Worm (Caenorhabditis elegans) whole organism, late embryonic: ENCODE data around the gene B0310.1.
"Not testable (repeated sequence)": the region's sequence is repeated elsewhere in the genome, so short reads cannot be mapped to it uniquely, and the experiment has no call there.

Experiments used
- C38D4.7 ChIP-seq: fragments of 200-800 bp; sonication (Bioruptor generic); optimal IDR thresholded peaks from 2 replicates; lab custom pipeline; 2018; ENCODE audit warnings: mild to moderate bottlenecking, missing genetic modification characterization, moderate library complexity, missing compliant biosample characterization
- F13H6.1 ChIP-seq: sonication (generic microtip); optimal IDR thresholded peaks from 2 replicates; lab custom pipeline; 2016; ENCODE audit warnings: missing genetic modification characterization, missing compliant biosample characterization
- K02D7.2 ChIP-seq: sonication (generic microtip); optimal IDR thresholded peaks from 2 replicates; lab custom pipeline; 2017; ENCODE audit warnings: mild to moderate bottlenecking, missing genetic modification characterization, missing compliant biosample characterization
- K09A11.1 ChIP-seq: sonication (generic microtip); optimal IDR thresholded peaks from 2 replicates; lab custom pipeline; 2017; ENCODE audit warnings: antibody characterized with exemption, mild to moderate bottlenecking, missing genetic modification characterization, missing compliant biosample characterization; ENCODE audit not compliant: insufficient read depth
- T23F11.4 ChIP-seq: fragments of 200-800 bp; sonication (Bioruptor generic); optimal IDR thresholded peaks from 2 replicates; lab custom pipeline; 2018; ENCODE audit warnings: mild to moderate bottlenecking, missing genetic modification characterization, missing compliant biosample characterization
- Y22D7AL.16 ChIP-seq: sonication (generic microtip); optimal IDR thresholded peaks from 2 replicates; lab custom pipeline; 2016; ENCODE audit warnings: missing genetic modification characterization, missing compliant biosample characterization
- ahr-1 ChIP-seq: sonication (generic microtip); optimal IDR thresholded peaks from 2 replicates; lab custom pipeline; 2016; ENCODE audit warnings: missing genetic modification characterization, missing compliant biosample characterization
- ceh-2 ChIP-seq: sonication (generic microtip); optimal IDR thresholded peaks from 2 replicates; lab custom pipeline; 2016; ENCODE audit warnings: missing genotype, missing genetic modification characterization, missing compliant biosample characterization
- ceh-30 ChIP-seq: fragments of 150-350 bp; optimal IDR thresholded peaks from 2 replicates; lab custom pipeline; 2014; ENCODE audit warnings: missing biosample characterization, missing genetic modification characterization
- ceh-31 ChIP-seq: sonication (generic microtip); optimal IDR thresholded peaks from 2 replicates; lab custom pipeline; 2016; ENCODE audit warnings: missing genetic modification characterization, missing compliant biosample characterization
- ceh-34 ChIP-seq: sonication (generic microtip); optimal IDR thresholded peaks from 2 replicates; lab custom pipeline; 2016; ENCODE audit warnings: mild to moderate bottlenecking, missing genetic modification characterization, missing compliant biosample characterization
- ceh-45 ChIP-seq: fragments of 200-800 bp; sonication (Bioruptor generic); IDR thresholded peaks from 2 replicates; pipeline ENCODE4 v1.3.6; 2022; ENCODE audit warnings: missing genetic modification reagents, missing genetic modification characterization, missing compliant biosample characterization
- elt-2 ChIP-seq: sonication (generic microtip); optimal IDR thresholded peaks from 2 replicates; lab custom pipeline; 2016; ENCODE audit warnings: missing genetic modification reagents, missing genetic modification characterization, missing compliant biosample characterization
- elt-4 ChIP-seq: sonication (generic microtip); optimal IDR thresholded peaks from 2 replicates; lab custom pipeline; 2016; ENCODE audit warnings: missing genetic modification characterization, missing compliant biosample characterization
- eyg-1 ChIP-seq: sonication (generic microtip); optimal IDR thresholded peaks from 2 replicates; lab custom pipeline; 2016; ENCODE audit warnings: missing genotype, missing genetic modification characterization, missing compliant biosample characterization
- fax-1 ChIP-seq: sonication (generic microtip); optimal IDR thresholded peaks from 2 replicates; lab custom pipeline; 2016; ENCODE audit warnings: missing genotype, missing genetic modification characterization, missing compliant biosample characterization
- hlh-13 ChIP-seq: fragments of 200-800 bp; sonication (Bioruptor generic); optimal IDR thresholded peaks from 2 replicates; lab custom pipeline; 2018; ENCODE audit warnings: mild to moderate bottlenecking, missing genetic modification characterization, missing compliant biosample characterization
- hlh-30 ChIP-seq: sonication (generic microtip); optimal IDR thresholded peaks from 2 replicates; lab custom pipeline; 2017; ENCODE audit warnings: antibody characterized with exemption, missing genetic modification characterization, missing compliant biosample characterization; ENCODE audit not compliant: insufficient read depth
- hlh-6 ChIP-seq: sonication (generic microtip); optimal IDR thresholded peaks from 2 replicates; lab custom pipeline; 2016; ENCODE audit warnings: missing genotype, missing genetic modification characterization, missing compliant biosample characterization
- hlh-8 ChIP-seq: sonication (generic microtip); optimal IDR thresholded peaks from 2 replicates; lab custom pipeline; 2016; ENCODE audit warnings: missing genotype, missing genetic modification characterization, missing compliant biosample characterization
- lim-6 ChIP-seq: sonication (generic microtip); optimal IDR thresholded peaks from 2 replicates; lab custom pipeline; 2016; ENCODE audit warnings: missing genetic modification characterization, missing compliant biosample characterization
- nfya-1 ChIP-seq: sonication (generic microtip); optimal IDR thresholded peaks from 2 replicates; lab custom pipeline; 2017; ENCODE audit warnings: missing genetic modification characterization, mild to moderate bottlenecking, missing compliant biosample characterization, antibody characterized with exemption, moderate library complexity
- nhr-232 ChIP-seq: sonication (generic microtip); optimal IDR thresholded peaks from 2 replicates; lab custom pipeline; 2016; ENCODE audit warnings: missing genetic modification characterization, missing compliant biosample characterization
- npax-4 ChIP-seq: sonication (generic microtip); optimal IDR thresholded peaks from 2 replicates; lab custom pipeline; 2016; ENCODE audit warnings: missing genetic modification characterization, missing compliant biosample characterization
- pag-3 ChIP-seq: sonication (generic microtip); optimal IDR thresholded peaks from 2 replicates; lab custom pipeline; 2016; ENCODE audit warnings: missing compliant biosample characterization, missing genetic modification characterization, borderline replicate concordance
- pat-9 ChIP-seq: fragments of 200-800 bp; sonication (Bioruptor generic); optimal IDR thresholded peaks from 2 replicates; lab custom pipeline; 2018; ENCODE audit warnings: mild to moderate bottlenecking, missing genetic modification characterization, moderate library complexity, missing compliant biosample characterization
- pha-2 ChIP-seq: sonication (generic microtip); optimal IDR thresholded peaks from 2 replicates; lab custom pipeline; 2017; ENCODE audit warnings: mild to moderate bottlenecking, missing genetic modification characterization, missing compliant biosample characterization
- ref-2 ChIP-seq: sonication (generic microtip); optimal IDR thresholded peaks from 2 replicates; lab custom pipeline; 2016; ENCODE audit warnings: missing genetic modification characterization, missing compliant biosample characterization
- rnt-1 ChIP-seq: sonication (generic microtip); optimal IDR thresholded peaks from 2 replicates; lab custom pipeline; 2016; ENCODE audit warnings: missing genetic modification characterization, missing compliant biosample characterization
- sox-2 ChIP-seq: fragments of 200-800 bp; sonication (Bioruptor generic); IDR thresholded peaks from 2 replicates; pipeline ENCODE4 v1.3.6; 2022; ENCODE audit warnings: missing genetic modification reagents, missing genetic modification characterization, missing compliant biosample characterization
- syd-9 ChIP-seq: sonication (generic microtip); optimal IDR thresholded peaks from 2 replicates; lab custom pipeline; 2016; ENCODE audit warnings: mild to moderate bottlenecking, missing genetic modification characterization, moderate library complexity, missing compliant biosample characterization
- tbx-2 ChIP-seq: sonication (generic microtip); optimal IDR thresholded peaks from 2 replicates; lab custom pipeline; 2016; ENCODE audit warnings: missing genetic modification characterization, missing compliant biosample characterization
- unc-3 ChIP-seq, 2 experiments: fragments of 200-800 bp in 1 of 2; sonication (Bioruptor generic) in 1 of 2; sonication (generic microtip) in 1 of 2; conservative IDR thresholded peaks in 1 of 2; optimal IDR thresholded peaks in 1 of 2; 2 replicates each; pipeline versions ENCODE4 v1.3.6 to Lab custom; 2016 to 2022; ENCODE audit warnings: missing compliant biosample characterization in 2 of 2, missing genetic modification characterization in 2 of 2, missing genetic modification reagents in 1 of 2
- unc-42 ChIP-seq: sonication (generic microtip); optimal IDR thresholded peaks from 2 replicates; lab custom pipeline; 2016; ENCODE audit warnings: missing genotype, missing genetic modification characterization, missing compliant biosample characterization
- unc-55 ChIP-seq: sonication (generic microtip); optimal IDR thresholded peaks from 2 replicates; lab custom pipeline; 2017; ENCODE audit warnings: missing biosample characterization, missing genetic modification reagents, missing genetic modification characterization
- unc-86 ChIP-seq: sonication (generic microtip); optimal IDR thresholded peaks from 2 replicates; lab custom pipeline; 2016; ENCODE audit warnings: missing genetic modification characterization, missing compliant biosample characterization
- ztf-16 ChIP-seq: sonication (generic microtip); optimal IDR thresholded peaks from 2 replicates; lab custom pipeline; 2017; ENCODE audit warnings: missing genetic modification characterization, missing compliant biosample characterization

B0310.1 gene

ce11 chrX:461623-462022 is 31.4 kb upstream of the B0310.1 start:
- TF ChIP-seq sox-2 (no peak), fax-1 (tag; lab: Kevin White, UChicago) (no peak), unc-55 (GFP tag; lab: Kevin White, UChicago) (no peak), ref-2 (tag; lab: Kevin White, UChicago) (peak; percentile 13)

ce11 chrX:465931-466330 is 27.1 kb upstream of the B0310.1 start:
- 0 out of 2 replicates have a peak, but pooled peaks have one; percentile 33 for TF ChIP-seq unc-3 (GFP tag; conservative IDR thresholded peaks at IDR 0.05; lab: Robert Waterston, UW)
- TF ChIP-seq unc-3 (tag; optimal IDR thresholded peaks at IDR 0.05; lab: Kevin White, UChicago) = not testable (repeated sequence)

ce11 chrX:467338-467823 is 25.6 kb upstream of the B0310.1 start:
- TF ChIP-seq ztf-16 (tag; lab: Kevin White, UChicago) = no peak
- TF ChIP-seq ceh-30 (tag; lab: Kevin White, UChicago) = no peak
- no peak for TF ChIP-seq T23F11.4
- TF ChIP-seq ceh-2 (tag; lab: Kevin White, UChicago) = no peak
- TF ChIP-seq npax-4 = no peak
- no peak for TF ChIP-seq nhr-232 (tag; lab: Kevin White, UChicago)
- peak; percentile 12 for TF ChIP-seq elt-2 (tag; lab: Kevin White, UChicago)
- TF ChIP-seq ref-2 (tag; lab: Kevin White, UChicago) = no peak
- no peak for TF ChIP-seq tbx-2 (tag; lab: Kevin White, UChicago)
- TF ChIP-seq ahr-1 (tag; lab: Kevin White, UChicago) = no peak
- TF ChIP-seq pat-9 (tag; lab: Kevin White, UChicago) = no peak
- TF ChIP-seq K02D7.2 (tag; lab: Kevin White, UChicago) = no peak
- peak; percentile 2 for TF ChIP-seq hlh-8 (tag; lab: Kevin White, UChicago)
- no peak for TF ChIP-seq pha-2
- no peak for TF ChIP-seq elt-4
- TF ChIP-seq Y22D7AL.16 (tag; lab: Kevin White, UChicago) = no peak
- no peak for TF ChIP-seq eyg-1

- TF ChIP-seq hlh-30 = no peak
- TF ChIP-seq pag-3 (tag; lab: Kevin White, UChicago) = no peak
- TF ChIP-seq ceh-34 (tag; lab: Kevin White, UChicago) = no peak
- TF ChIP-seq ceh-30 (tag; lab: Kevin White, UChicago) = no peak
- no peak for TF ChIP-seq syd-9
- TF ChIP-seq unc-42 (tag; lab: Kevin White, UChicago) = no peak
- TF ChIP-seq nfya-1 (tag; lab: Kevin White, UChicago) = no peak
- no peak for TF ChIP-seq unc-3 (GFP tag; conservative IDR thresholded peaks at IDR 0.05; lab: Robert Waterston, UW)
- no peak for TF ChIP-seq unc-3 (tag; optimal IDR thresholded peaks at IDR 0.05; lab: Kevin White, UChicago)
- TF ChIP-seq, all 69 proteins: peak for 0
These were observed 16.8 kb upstream of the B0310.1 start, which contains the start of gene F38G1.3 for ce11 chrX:476261-476660. Gene F38G1.3 (plus strand): TSS chrX:476561.

ce11 chrX:481150-481549 is 11.9 kb upstream of the B0310.1 start, which contains the start of gene che-2:
Gene che-2 (plus strand): TSS chrX:481450.
- TF ChIP-seq F13H6.1 (tag; lab: Kevin White, UChicago) (no peak), ceh-31 (tag; lab: Kevin White, UChicago) (no peak), syd-9 (no peak), fax-1 (tag; lab: Kevin White, UChicago) (no peak), K09A11.1 (tag; lab: Kevin White, UChicago) (no peak), ceh-45 (GFP tag; lab: Robert Waterston, UW) (no peak), lim-6 (tag; lab: Kevin White, UChicago) (no peak), hlh-6 (tag; lab: Kevin White, UChicago) (no peak), hlh-13 (no peak), npax-4 (no peak), unc-86 (tag; lab: Kevin White, UChicago) (no peak), T23F11.4 (no peak), rnt-1 (no peak), C38D4.7 (GFP tag; lab: Kevin White, UChicago) (no peak)
